Worm (Caenorhabditis elegans) whole organism, L3 larva: ENCODE results near the gene tmem-135.

Experiments
- aly-2 ChIP-seq: fragments of 150-350 bp; optimal IDR thresholded peaks from 2 replicates; lab custom pipeline; 2014; ENCODE audit warnings: missing biosample characterization, missing genetic modification characterization
- ama-1 ChIP-seq: fragments of 150-350 bp; optimal IDR thresholded peaks from 2 replicates; lab custom pipeline; 2018
- elt-1 ChIP-seq: fragments of 150-350 bp; optimal IDR thresholded peaks from 2 replicates; lab custom pipeline; 2014; ENCODE audit warnings: missing biosample characterization, missing genetic modification characterization
- elt-3 ChIP-seq, 3 experiments: fragments of 150-350 bp in 1 of 3; sonication (generic microtip) in 2 of 3; optimal IDR thresholded peaks; 2 replicates in 2 of 3; 4 replicates in 1 of 3; lab custom pipeline; 2014 to 2017; ENCODE audit warnings: missing biosample characterization in 3 of 3, missing genetic modification characterization in 3 of 3
- fkh-10 ChIP-seq: sonication (generic microtip); optimal IDR thresholded peaks from 2 replicates; lab custom pipeline; 2017; ENCODE audit warnings: missing biosample characterization, missing genetic modification reagents, missing genetic modification characterization
- fos-1 ChIP-seq: fragments of 150-350 bp; optimal IDR thresholded peaks from 2 replicates; lab custom pipeline; 2014; ENCODE audit warnings: missing biosample characterization, missing genetic modification characterization
- mml-1 ChIP-seq: fragments of 150-350 bp; sonication (generic microtip); optimal IDR thresholded peaks from 3 replicates; lab custom pipeline; 2014; ENCODE audit warnings: missing biosample characterization, missing genetic modification characterization
- nhr-12 ChIP-seq: fragments of 150-350 bp; optimal IDR thresholded peaks from 2 replicates; lab custom pipeline; 2014; ENCODE audit warnings: missing biosample characterization, missing genetic modification characterization
- nhr-28 ChIP-seq: fragments of 150-350 bp; optimal IDR thresholded peaks from 2 replicates; lab custom pipeline; 2014; ENCODE audit warnings: missing biosample characterization, missing genetic modification characterization
- snpc-4 ChIP-seq: fragments of 150-350 bp; optimal IDR thresholded peaks from 2 replicates; lab custom pipeline; 2014; ENCODE audit warnings: missing biosample characterization, missing genetic modification characterization
- unc-39 ChIP-seq: sonication (generic microtip); optimal IDR thresholded peaks from 4 replicates; lab custom pipeline; 2017; ENCODE audit warnings: missing biosample characterization, missing genetic modification characterization
- ztf-11 ChIP-seq: fragments of 150-350 bp; optimal IDR thresholded peaks from 2 replicates; lab custom pipeline; 2014; ENCODE audit warnings: missing biosample characterization, missing genetic modification characterization

ce11 chrX:4694611-4695370 is 21.3 kb downstream of the tmem-135 start:
- TF ChIP-seq fkh-10 (GFP tag; lab: Kevin White, UChicago) (no peak), nhr-28 (tag; lab: Kevin White, UChicago) (no peak), unc-39 (tag; lab: Kevin White, UChicago) (no peak), ztf-11 (tag; lab: Kevin White, UChicago) (no peak), nhr-12 (no peak), fos-1 (tag; lab: Kevin White, UChicago) (no peak), elt-3 (tag; optimal IDR thresholded peaks at IDR 0.05; lab: Kevin White, UChicago) (no peak), elt-1 (tag; lab: Kevin White, UChicago) (no peak), aly-2 (tag; lab: Kevin White, UChicago) (no peak), snpc-4 (tag; lab: Kevin White, UChicago) (no peak), mml-1 (tag; lab: Kevin White, UChicago) (no peak), ama-1 (lab: Kevin White, UChicago) (no peak)
